Fruit fly (Drosophila melanogaster) whole organism, embryonic: ENCODE measurements around the gene Rad60.
A peak's percentile ranks its signal among the peaks of the same experiment; 100 is the strongest.

Source experiments
- Ada2b ChIP-seq: fragments of 200-800 bp; sonication (Bioruptor generic); IDR thresholded peaks from 2 replicates; pipeline ENCODE4 v1.3.6; 2022; ENCODE audit warnings: missing biosample characterization, missing genetic modification characterization
- Bdp1 ChIP-seq: fragments of 200-800 bp; sonication (Bioruptor generic); optimal IDR thresholded peaks from 3 replicates; lab custom pipeline; 2016; ENCODE audit warnings: missing biosample characterization, missing genetic modification characterization
- Bgb ChIP-seq: fragments of 200-800 bp; sonication (Bioruptor generic); IDR thresholded peaks from 2 replicates; pipeline ENCODE4 v1.3.6; 2022; ENCODE audit warnings: missing biosample characterization, missing genetic modification characterization; ENCODE audit not compliant: partially characterized antibody
- CG10462 ChIP-seq: fragments of 200-800 bp; sonication (Bioruptor generic); optimal IDR thresholded peaks from 2 replicates; lab custom pipeline; 2016; ENCODE audit warnings: missing biosample characterization, missing genetic modification characterization
- CG11560 ChIP-seq: fragments of 200-800 bp; sonication (Bioruptor generic); IDR thresholded peaks from 3 replicates; pipeline ENCODE4 v1.3.6; 2022; ENCODE audit warnings: missing biosample characterization, missing genetic modification characterization
- CG1233 ChIP-seq: fragments of 200-800 bp; sonication (Bioruptor generic); optimal IDR thresholded peaks from 4 replicates; lab custom pipeline; 2018; ENCODE audit warnings: missing biosample characterization, mild to moderate bottlenecking, missing genetic modification characterization
- CG14965 ChIP-seq: fragments of 200-800 bp; sonication (Bioruptor generic); optimal IDR thresholded peaks from 2 replicates; lab custom pipeline; 2016; ENCODE audit warnings: missing biosample characterization, missing genetic modification characterization, borderline replicate concordance
- CG17829 ChIP-seq: fragments of 200-800 bp; optimal IDR thresholded peaks from 2 replicates; lab custom pipeline; 2019; ENCODE audit warnings: missing biosample characterization, mild to moderate bottlenecking, missing genetic modification characterization, moderate library complexity
- CG18619 ChIP-seq: fragments of 200-800 bp; sonication (Bioruptor generic); optimal IDR thresholded peaks from 3 replicates; lab custom pipeline; 2017; ENCODE audit warnings: missing biosample characterization, mild to moderate bottlenecking, missing genetic modification characterization
- CG5245 ChIP-seq: fragments of 200-800 bp; sonication (Bioruptor generic); optimal IDR thresholded peaks from 3 replicates; lab custom pipeline; 2016; ENCODE audit warnings: missing biosample characterization, missing genetic modification characterization
- CG6813 ChIP-seq: fragments of 200-800 bp; sonication (Bioruptor generic); optimal IDR thresholded peaks from 2 replicates; lab custom pipeline; 2017; ENCODE audit warnings: missing biosample characterization, missing genetic modification characterization, mild to moderate bottlenecking, moderate library complexity, missing genetic modification reagents
- CG7928 ChIP-seq: fragments of 200-800 bp; sonication (Bioruptor generic); optimal IDR thresholded peaks from 2 replicates; lab custom pipeline; 2017; ENCODE audit warnings: missing biosample characterization, mild to moderate bottlenecking, missing genetic modification characterization
- CG9817 ChIP-seq: fragments of 200-800 bp; sonication (Bioruptor generic); optimal IDR thresholded peaks from 2 replicates; lab custom pipeline; 2018; ENCODE audit warnings: missing biosample characterization, mild to moderate bottlenecking, missing genetic modification characterization, moderate library complexity
- E2f2 ChIP-seq: fragments of 200-800 bp; sonication (Bioruptor generic); IDR thresholded peaks from 2 replicates; pipeline ENCODE4 v1.3.6; 2022; ENCODE audit warnings: missing biosample characterization, missing genetic modification characterization
- Fer3 ChIP-seq: fragments of 200-800 bp; sonication (Bioruptor generic); optimal IDR thresholded peaks from 2 replicates; lab custom pipeline; 2018; ENCODE audit warnings: missing biosample characterization, mild to moderate bottlenecking, missing genetic modification characterization, moderate library complexity
- H2.0 ChIP-seq: fragments of 200-800 bp; sonication (Bioruptor generic); IDR thresholded peaks from 2 replicates; pipeline ENCODE4 v1.3.6; 2022; ENCODE audit warnings: missing biosample characterization, missing genetic modification characterization
- HLH3B ChIP-seq: fragments of 200-800 bp; sonication (Bioruptor generic); IDR thresholded peaks from 2 replicates; pipeline ENCODE4 v1.3.6; 2022; ENCODE audit warnings: missing biosample characterization, missing genetic modification characterization
- HLHmδ ChIP-seq: fragments of 200-800 bp; sonication (Bioruptor generic); optimal IDR thresholded peaks from 2 replicates; lab custom pipeline; 2018; ENCODE audit warnings: missing biosample characterization, mild to moderate bottlenecking, missing genetic modification characterization, moderate library complexity
- Hand ChIP-seq: fragments of 200-800 bp; sonication (Bioruptor generic); optimal IDR thresholded peaks from 2 replicates; lab custom pipeline; 2017; ENCODE audit warnings: mild to moderate bottlenecking, missing biosample characterization, missing genetic modification reagents, missing genetic modification characterization
- Hey ChIP-seq: fragments of 200-800 bp; sonication (Bioruptor generic); optimal IDR thresholded peaks from 3 replicates; lab custom pipeline; 2018; ENCODE audit warnings: missing biosample characterization, mild to moderate bottlenecking, missing genetic modification characterization
- HmgD ChIP-seq: fragments of 200-800 bp; sonication (Bioruptor generic); optimal IDR thresholded peaks from 3 replicates; lab custom pipeline; 2016; ENCODE audit warnings: missing biosample characterization, missing genetic modification characterization
- PHDP ChIP-seq: fragments of 200-800 bp; sonication (Bioruptor generic); optimal IDR thresholded peaks from 3 replicates; lab custom pipeline; 2018; ENCODE audit warnings: missing biosample characterization, mild to moderate bottlenecking, missing genetic modification characterization, moderate library complexity
- Side ChIP-seq: fragments of 200-800 bp; sonication (Bioruptor generic); optimal IDR thresholded peaks from 2 replicates; lab custom pipeline; 2016; ENCODE audit warnings: missing biosample characterization, missing genetic modification characterization
- Sin3A ChIP-seq: fragments of >200 bp; optimal IDR thresholded peaks from 2 replicates; lab custom pipeline; 2018
- Spps ChIP-seq: fragments of 200-800 bp; sonication (Bioruptor generic); optimal IDR thresholded peaks from 2 replicates; lab custom pipeline; 2018; ENCODE audit warnings: missing biosample characterization, mild to moderate bottlenecking, missing genetic modification characterization
- YL-1 ChIP-seq: fragments of 200-800 bp; sonication (Bioruptor generic); optimal IDR thresholded peaks from 3 replicates; lab custom pipeline; 2017; ENCODE audit warnings: missing biosample characterization, mild to moderate bottlenecking, missing genetic modification characterization
- ab ChIP-seq: fragments of 200-800 bp; sonication (Bioruptor generic); optimal IDR thresholded peaks from 2 replicates; lab custom pipeline; 2016; ENCODE audit warnings: missing biosample characterization, missing genetic modification characterization
- aop ChIP-seq: fragments of 200-800 bp; sonication (Bioruptor generic); IDR thresholded peaks from 2 replicates; pipeline ENCODE4 v1.3.6; 2022; ENCODE audit warnings: missing biosample characterization, missing genetic modification characterization
- bab2 ChIP-seq: fragments of 200-800 bp; sonication (Bioruptor generic); optimal IDR thresholded peaks from 2 replicates; lab custom pipeline; 2016; ENCODE audit warnings: missing biosample characterization, missing genetic modification characterization
- croc ChIP-seq: fragments of 200-800 bp; sonication (Bioruptor generic); conservative IDR thresholded peaks from 3 replicates; pipeline ENCODE4 v1.3.6; 2022; ENCODE audit warnings: missing biosample characterization, missing genetic modification characterization
- ems ChIP-seq: fragments of 200-800 bp; sonication (Bioruptor generic); optimal IDR thresholded peaks from 3 replicates; lab custom pipeline; 2016; ENCODE audit warnings: missing biosample characterization, missing genetic modification characterization
- en ChIP-seq: fragments of 200-800 bp; sonication (Bioruptor generic); optimal IDR thresholded peaks from 2 replicates; lab custom pipeline; 2016; ENCODE audit warnings: missing biosample characterization, missing genetic modification characterization
- fd102C ChIP-seq: fragments of 200-800 bp; sonication (Bioruptor generic); optimal IDR thresholded peaks from 2 replicates; lab custom pipeline; 2018; ENCODE audit warnings: missing biosample characterization, mild to moderate bottlenecking, missing genetic modification characterization, moderate library complexity
- gsb ChIP-seq: fragments of 200-800 bp; sonication (Bioruptor generic); IDR thresholded peaks from 2 replicates; pipeline ENCODE4 v1.3.6; 2022; ENCODE audit warnings: missing biosample characterization, missing genetic modification characterization
- jumu ChIP-seq: fragments of 200-800 bp; sonication (Bioruptor generic); optimal IDR thresholded peaks from 3 replicates; lab custom pipeline; 2016; ENCODE audit warnings: missing biosample characterization, missing genetic modification characterization
- kah ChIP-seq: fragments of 200-800 bp; sonication (Bioruptor generic); optimal IDR thresholded peaks from 2 replicates; lab custom pipeline; 2018; ENCODE audit warnings: missing biosample characterization, mild to moderate bottlenecking, missing genetic modification characterization
- kay ChIP-seq: fragments of 200-800 bp; sonication (Bioruptor generic); optimal IDR thresholded peaks from 2 replicates; lab custom pipeline; 2016; ENCODE audit warnings: missing biosample characterization, missing genetic modification characterization
- kni ChIP-seq: fragments of 200-800 bp; sonication (Bioruptor generic); optimal IDR thresholded peaks from 3 replicates; lab custom pipeline; 2017; ENCODE audit warnings: mild to moderate bottlenecking, missing biosample characterization, missing genetic modification reagents, missing genetic modification characterization
- lab ChIP-seq: fragments of 200-800 bp; sonication (Bioruptor generic); optimal IDR thresholded peaks from 3 replicates; lab custom pipeline; 2017; ENCODE audit warnings: missing biosample characterization, missing genetic modification characterization, mild to moderate bottlenecking, moderate library complexity, missing genetic modification reagents
- nerfin-1 ChIP-seq: fragments of 200-800 bp; sonication (Bioruptor generic); optimal IDR thresholded peaks from 3 replicates; lab custom pipeline; 2019; ENCODE audit warnings: missing biosample characterization, mild to moderate bottlenecking, missing genetic modification characterization, moderate library complexity
- odd ChIP-seq: fragments of 200-800 bp; sonication (Bioruptor generic); optimal IDR thresholded peaks from 2 replicates; lab custom pipeline; 2017; ENCODE audit warnings: missing biosample characterization, mild to moderate bottlenecking, missing genetic modification characterization
- onecut ChIP-seq: fragments of 200-800 bp; sonication (Bioruptor generic); IDR thresholded peaks from 2 replicates; pipeline ENCODE4 v1.3.6; 2022; ENCODE audit warnings: missing biosample characterization, missing genetic modification characterization
- prd ChIP-seq, 3 experiments: fragments of >200 bp in 2 of 3; fragments of 200-800 bp in 1 of 3; sonication (Bioruptor generic) in 1 of 3; optimal IDR thresholded peaks in 2 of 3; IDR thresholded peaks in 1 of 3; 2 replicates in 2 of 3; 3 replicates in 1 of 3; pipeline versions ENCODE4 v1.3.6 to Lab custom; 2017 to 2022; ENCODE audit warnings: missing biosample characterization in 1 of 3, missing genetic modification characterization in 1 of 3
- ranshi ChIP-seq: fragments of 200-800 bp; sonication (Bioruptor generic); IDR thresholded peaks from 2 replicates; pipeline ENCODE4 v1.3.6; 2022; ENCODE audit warnings: missing biosample characterization, missing genetic modification characterization
- row ChIP-seq: fragments of 200-800 bp; sonication (Bioruptor generic); IDR thresholded peaks from 3 replicates; pipeline ENCODE4 v1.3.6; 2022; ENCODE audit warnings: missing biosample characterization, missing genetic modification characterization
- salm ChIP-seq: fragments of 200-800 bp; sonication (Bioruptor generic); optimal IDR thresholded peaks from 2 replicates; lab custom pipeline; 2018; ENCODE audit warnings: missing biosample characterization, mild to moderate bottlenecking, missing genetic modification characterization
- slou ChIP-seq: fragments of 200-800 bp; sonication (Bioruptor generic); optimal IDR thresholded peaks from 3 replicates; lab custom pipeline; 2016; ENCODE audit warnings: missing biosample characterization, missing genetic modification characterization
- sna ChIP-seq: fragments of 200-800 bp; sonication (Bioruptor generic); IDR thresholded peaks from 2 replicates; pipeline ENCODE4 v1.3.6; 2022; ENCODE audit warnings: missing biosample characterization, missing genetic modification characterization; ENCODE audit not compliant: partially characterized antibody
- tup ChIP-seq: fragments of 200-800 bp; sonication (Bioruptor generic); optimal IDR thresholded peaks from 2 replicates; lab custom pipeline; 2016; ENCODE audit warnings: missing biosample characterization, mild to moderate bottlenecking, missing genetic modification characterization, moderate library complexity

Gene Rad60

DNA sequence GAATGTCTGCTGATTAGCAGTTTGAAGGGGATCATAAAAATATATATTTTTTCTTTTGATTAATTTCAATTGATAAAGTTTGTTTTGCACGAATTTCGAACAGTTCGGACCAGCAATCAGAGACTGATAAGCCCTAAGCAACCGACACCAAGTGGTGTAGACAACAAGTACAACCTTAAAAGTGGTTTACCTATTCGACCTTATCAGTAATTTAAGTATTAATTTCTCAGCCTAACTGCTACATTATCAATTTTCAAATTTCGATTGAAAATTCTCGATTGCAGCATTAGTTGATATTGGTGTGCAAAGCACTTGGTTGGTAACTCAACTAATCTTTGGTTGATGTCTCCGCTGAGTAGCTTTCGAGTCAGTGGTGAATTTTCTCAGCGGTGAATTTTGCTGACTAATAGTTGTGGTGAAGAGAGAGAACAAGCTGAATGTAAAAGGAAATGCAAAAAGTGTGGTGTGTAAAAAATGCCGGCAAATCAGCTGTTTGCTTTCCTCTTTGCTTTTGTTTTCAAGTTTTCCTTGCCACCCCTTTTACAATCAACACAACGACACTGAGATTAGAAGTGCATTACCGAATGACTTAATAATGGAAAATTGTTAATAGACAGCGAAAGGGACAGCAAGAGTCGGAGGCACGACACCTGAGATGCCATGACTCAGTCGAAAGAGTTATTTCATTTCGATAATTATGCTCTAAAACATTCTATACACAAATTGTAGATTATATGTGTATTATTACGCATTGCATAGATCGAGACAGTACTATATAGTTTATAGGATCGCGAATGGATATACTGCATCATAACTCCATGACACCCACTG is 36.5 kb downstream of the Rad60 start (continued):
- TF ChIP-seq gsb = no peak
- TF ChIP-seq aop (GFP tag; lab: Robert Waterston, UW) = no peak
- TF ChIP-seq Bdp1 (GFP tag; lab: Kevin White, UChicago) = no peak
- no peak for TF ChIP-seq ab (GFP tag; lab: Kevin White, UChicago)
- no peak for TF ChIP-seq YL-1 (GFP tag; lab: Kevin White, UChicago)
- no peak for TF ChIP-seq CG6813 (GFP tag; lab: Kevin White, UChicago)
- no peak for TF ChIP-seq HmgD
- TF ChIP-seq Sin3A (lab: Kevin White, UChicago) = no peak
- no peak for TF ChIP-seq Hand
- TF ChIP-seq HLH3B (GFP tag; lab: Robert Waterston, UW) = no peak
- no peak for TF ChIP-seq kni (GFP tag; lab: Kevin White, UChicago)
- TF ChIP-seq onecut (GFP tag; lab: Robert Waterston, UW) = no peak
- peak; percentile 78 for TF ChIP-seq Hey
- TF ChIP-seq lab (GFP tag; lab: Kevin White, UChicago) = peak; percentile 34
- no peak for TF ChIP-seq jumu (GFP tag; lab: Kevin White, UChicago)
- TF ChIP-seq prd (optimal IDR thresholded peaks at IDR 0.05; lab: Kevin White, UChicago) = no peak
- no peak for TF ChIP-seq prd (GFP tag; IDR thresholded peaks at IDR 0.05; lab: Robert Waterston, UW)
- TF ChIP-seq croc (GFP tag; lab: Robert Waterston, UW) = no peak
- TF ChIP-seq CG7928 (GFP tag; lab: Kevin White, UChicago) = no peak
- TF ChIP-seq kay (GFP tag; lab: Kevin White, UChicago) = no peak
- no peak for TF ChIP-seq ranshi (GFP tag; lab: Robert Waterston, UW)
- peak; percentile 35; the same call in 1 of the 2 replicates for TF ChIP-seq sna
- no peak for TF ChIP-seq Side (GFP tag; lab: Kevin White, UChicago)
- no peak for TF ChIP-seq CG11560 (tag; lab: Robert Waterston, UW)
- no peak for TF ChIP-seq HLHmδ (GFP tag; lab: Kevin White, UChicago)
- no peak for TF ChIP-seq kah (GFP tag; lab: Kevin White, UChicago)
- no peak for TF ChIP-seq salm (tag; lab: Kevin White, UChicago)
- no peak for TF ChIP-seq PHDP (tag; lab: Kevin White, UChicago)
- TF ChIP-seq CG14965 (GFP tag; lab: Kevin White, UChicago) = no peak
- TF ChIP-seq E2f2 = peak; percentile 96
- no peak for TF ChIP-seq CG9817
- peak; percentile 9; the same call in 1 of the 3 replicates for TF ChIP-seq row
- TF ChIP-seq CG1233 (GFP tag; lab: Kevin White, UChicago) = no peak
- TF ChIP-seq CG5245 = no peak
- TF ChIP-seq Fer3 (tag; lab: Kevin White, UChicago) = no peak
- TF ChIP-seq Ada2b (GFP tag; lab: Robert Waterston, UW) = no peak
- no peak for TF ChIP-seq ems (GFP tag; lab: Kevin White, UChicago)
- TF ChIP-seq nerfin-1 = peak; percentile 37
- TF ChIP-seq CG18619 = no peak
- TF ChIP-seq en (GFP tag; lab: Kevin White, UChicago) = no peak
- peak; percentile 48; the same call in 1 of the 2 replicates for TF ChIP-seq Bgb (GFP tag; lab: Robert Waterston, UW)
- no peak for TF ChIP-seq slou
- TF ChIP-seq H2.0 = no peak
- TF ChIP-seq CG17829 = peak; percentile 43
- TF ChIP-seq tup (GFP tag; lab: Kevin White, UChicago) = no peak
- TF ChIP-seq odd (GFP tag; lab: Kevin White, UChicago) = no peak
- TF ChIP-seq Spps (tag; lab: Kevin White, UChicago) = no peak
- no peak for TF ChIP-seq fd102C (GFP tag; lab: Kevin White, UChicago)
- no peak for TF ChIP-seq bab2
- TF ChIP-seq CG10462 (GFP tag; lab: Kevin White, UChicago) = no peak
